Fruit fly (Drosophila melanogaster): Measurements from ENCODE around the gene CG43219.

- TF ChIP-seq psq (optimal IDR thresholded peaks at IDR 0.05) (no peak), Myc (optimal IDR thresholded peaks at IDR 0.05) (no peak), Sin3A (optimal IDR thresholded peaks at IDR 0.05) (no peak), ttk (optimal IDR thresholded peaks at IDR 0.05) (no peak), h (optimal IDR thresholded peaks at IDR 0.05) (no peak), insv (optimal IDR thresholded peaks at IDR 0.05) (no peak)
Measured at dm6 chr3L:21175531-21176271, 44.5 kb upstream of the CG43219 start.
